Worm (Caenorhabditis elegans): ENCODE data around the gene svh-5.

svh-5 gene

DNA sequence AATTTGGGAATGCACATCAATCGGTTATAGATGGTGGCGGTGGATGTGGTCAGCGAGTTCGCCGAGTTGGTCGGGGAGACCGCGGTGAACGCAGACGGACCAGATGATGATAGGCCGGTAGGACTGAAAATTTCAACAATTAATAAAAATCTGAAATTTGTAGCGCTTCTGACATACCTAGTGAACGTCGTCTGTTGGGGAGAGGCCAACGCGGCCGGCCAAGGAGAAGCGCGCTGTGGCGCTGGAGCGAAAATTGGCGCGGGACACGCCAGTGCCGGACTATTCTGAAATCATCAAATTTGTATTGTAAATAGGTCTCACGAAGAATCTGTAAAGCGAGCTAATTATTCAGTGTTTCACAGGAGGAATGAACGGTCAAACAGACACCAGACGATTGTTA is 4.9 kb downstream of the svh-5 start:
- TF ChIP-seq nhr-237 (tag; optimal IDR thresholded peaks at IDR 0.05), result no peak
- no peak for TF ChIP-seq tbx-8 (GFP tag; optimal IDR thresholded peaks at IDR 0.05)
- no peak for TF ChIP-seq bed-3 (GFP tag; optimal IDR thresholded peaks at IDR 0.05)
- no peak for TF ChIP-seq ceh-39 (tag; optimal IDR thresholded peaks at IDR 0.05)
- no peak for TF ChIP-seq nhr-28 (tag; optimal IDR thresholded peaks at IDR 0.05)
- TF ChIP-seq nhr-12 (tag; optimal IDR thresholded peaks at IDR 0.05), result no peak
- TF ChIP-seq ceh-83 (GFP tag; optimal IDR thresholded peaks at IDR 0.05), result no peak
- no peak for TF ChIP-seq mab-5 (tag; optimal IDR thresholded peaks at IDR 0.05)
- TF ChIP-seq sem-2 (GFP tag; optimal IDR thresholded peaks at IDR 0.05), result no peak
- TF ChIP-seq unc-62 (GFP tag; optimal IDR thresholded peaks at IDR 0.05), result no peak
- no peak for TF ChIP-seq drap-1 (GFP tag; optimal IDR thresholded peaks at IDR 0.05)
- no peak for TF ChIP-seq ces-1 (GFP tag; optimal IDR thresholded peaks at IDR 0.05)
- TF ChIP-seq mls-2 (tag; optimal IDR thresholded peaks at IDR 0.05), result no peak
- no peak for TF ChIP-seq nhr-2 (tag; optimal IDR thresholded peaks at IDR 0.05)

DNA sequence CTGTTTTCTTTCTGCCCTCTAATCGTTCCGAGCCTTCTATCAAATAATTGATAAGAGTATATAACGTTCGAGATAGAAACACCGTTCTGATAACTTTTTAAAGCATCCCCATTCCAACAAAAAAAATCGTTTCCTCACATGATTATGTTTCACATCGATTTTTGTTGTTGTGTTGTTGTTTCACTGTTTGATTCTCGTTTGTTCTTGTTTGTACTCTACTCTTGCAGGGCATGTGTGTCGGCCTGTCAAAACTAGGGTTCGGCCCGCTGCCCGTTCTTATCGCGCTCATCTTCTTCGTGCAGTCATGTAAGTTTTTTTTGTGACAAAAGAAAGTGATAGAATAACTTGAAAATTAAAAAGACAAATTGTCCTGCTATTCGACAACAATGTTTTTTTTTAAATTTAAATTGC is 11.9 kb downstream of the svh-5 start, which contains the start of gene C33A11.2:
Gene C33A11.2, plus strand, starts transcription at position 226 of the 411 bp plus-strand sequence.
- TF ChIP-seq ceh-83 (GFP tag; optimal IDR thresholded peaks at IDR 0.05) (no peak), ztf-11 (tag; optimal IDR thresholded peaks at IDR 0.05) (no peak), lsy-2 (tag; optimal IDR thresholded peaks at IDR 0.05) (no peak), nhr-12 (tag; optimal IDR thresholded peaks at IDR 0.05) (no peak), nhr-76 (tag; optimal IDR thresholded peaks at IDR 0.05) (no peak), pha-4 (tag; optimal IDR thresholded peaks at IDR 0.05) (no peak), lin-32 (GFP tag; optimal IDR thresholded peaks at IDR 0.05) (no peak), mep-1 (tag; optimal IDR thresholded peaks at IDR 0.05) (no peak), tbx-8 (GFP tag; optimal IDR thresholded peaks at IDR 0.05) (no peak), unc-120 (tag; optimal IDR thresholded peaks at IDR 0.05; ENCODE audit: poor library complexity, severe bottlenecking) (no peak), mab-5 (tag; optimal IDR thresholded peaks at IDR 0.05) (no peak), hlh-1 (tag; optimal IDR thresholded peaks at IDR 0.05) (no peak), cnd-1 (tag; optimal IDR thresholded peaks at IDR 0.05) (no peak), drap-1 (GFP tag; optimal IDR thresholded peaks at IDR 0.05) (no peak), ham-2 (GFP tag; optimal IDR thresholded peaks at IDR 0.05) (no peak), sptf-1 (tag; optimal IDR thresholded peaks at IDR 0.05) (no peak), elt-3 (tag; optimal IDR thresholded peaks at IDR 0.05) (no peak), lin-13 (tag; optimal IDR thresholded peaks at IDR 0.05) (no peak), elt-1 (tag; optimal IDR thresholded peaks at IDR 0.05; ENCODE audit: borderline replicate concordance, insufficient read depth) (no peak)

DNA sequence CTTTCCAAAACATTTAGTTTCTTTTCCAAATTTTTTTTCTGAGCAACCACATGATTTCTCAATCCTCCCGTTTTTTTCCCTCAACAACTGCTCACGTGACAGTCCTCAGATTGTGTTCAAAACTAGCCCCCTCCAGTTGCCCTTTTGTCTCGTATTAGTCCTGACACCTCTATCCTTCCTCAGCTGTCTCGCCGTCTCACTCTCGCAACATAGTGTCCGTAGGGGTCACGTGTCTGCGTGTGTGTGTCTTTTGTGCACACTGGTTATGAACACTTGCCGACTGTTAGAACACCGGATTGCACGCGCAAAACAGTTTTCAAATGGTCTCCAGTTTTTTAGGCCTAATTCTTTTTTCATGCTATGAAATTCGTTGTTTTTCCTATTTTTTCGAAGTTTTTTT is 12.4 kb downstream of the svh-5 start:
- TF ChIP-seq lsy-2 (tag; optimal IDR thresholded peaks at IDR 0.05) (no peak), unc-120 (tag; optimal IDR thresholded peaks at IDR 0.05; ENCODE audit: poor library complexity, severe bottlenecking) (peak; percentile 32), ceh-39 (tag; optimal IDR thresholded peaks at IDR 0.05) (no peak), nhr-76 (tag; optimal IDR thresholded peaks at IDR 0.05) (no peak), ztf-11 (tag; optimal IDR thresholded peaks at IDR 0.05) (no peak), hlh-1 (tag; optimal IDR thresholded peaks at IDR 0.05) (peak; percentile 83), mls-2 (tag; optimal IDR thresholded peaks at IDR 0.05) (peak; percentile 21), ham-2 (GFP tag; optimal IDR thresholded peaks at IDR 0.05) (peak; percentile 15), nhr-2 (tag; optimal IDR thresholded peaks at IDR 0.05) (peak; percentile 90), cnd-1 (tag; optimal IDR thresholded peaks at IDR 0.05) (peak; percentile 43), unc-62 (GFP tag; optimal IDR thresholded peaks at IDR 0.05) (peak; percentile 1), tbx-8 (GFP tag; optimal IDR thresholded peaks at IDR 0.05) (no peak), lin-13 (tag; optimal IDR thresholded peaks at IDR 0.05) (peak; percentile 33), sptf-1 (tag; optimal IDR thresholded peaks at IDR 0.05) (peak; percentile 51), pha-4 (tag; optimal IDR thresholded peaks at IDR 0.05) (peak; percentile 48), nhr-237 (tag; optimal IDR thresholded peaks at IDR 0.05) (peak; percentile 21), mep-1 (tag; optimal IDR thresholded peaks at IDR 0.05) (peak; percentile 71), flh-1 (GFP tag; optimal IDR thresholded peaks at IDR 0.05) (no peak), ceh-43 (GFP tag; optimal IDR thresholded peaks at IDR 0.05) (no peak), drap-1 (GFP tag; optimal IDR thresholded peaks at IDR 0.05) (peak; percentile 41)

DNA sequence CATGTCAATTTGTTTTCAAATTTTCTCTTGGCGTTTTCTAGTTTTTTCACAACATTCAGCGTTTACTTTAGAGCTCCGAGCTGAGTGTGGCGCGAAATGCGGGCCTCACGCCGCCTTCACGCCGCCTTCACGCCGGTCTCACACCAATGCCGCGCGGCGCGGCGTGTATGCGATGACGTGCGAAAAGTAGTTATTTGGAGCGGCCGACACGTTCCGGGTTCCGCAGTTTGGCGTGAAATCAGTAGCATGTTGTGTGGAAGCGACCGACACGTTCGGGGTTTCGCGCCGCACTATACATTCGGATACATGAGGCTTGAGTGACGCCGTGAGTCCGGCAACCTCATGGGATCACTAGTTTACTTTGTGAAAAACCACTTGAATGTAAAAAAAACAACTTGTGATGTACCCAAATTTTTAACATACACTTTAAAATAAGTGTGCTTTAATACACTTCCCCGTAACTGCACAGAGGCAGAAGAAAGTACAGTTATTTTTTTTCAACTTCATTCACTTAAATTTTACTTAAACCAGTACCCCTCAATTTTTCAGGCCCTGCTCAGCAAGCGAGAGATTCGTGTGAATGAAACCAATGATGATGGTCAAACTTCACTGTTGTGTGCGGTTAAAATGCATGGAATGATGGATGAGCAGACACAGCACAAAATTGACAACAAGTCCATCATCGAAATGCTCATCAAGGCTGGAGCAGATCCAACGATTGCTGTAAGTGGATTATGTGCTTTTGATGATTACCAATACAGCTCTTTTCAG is 15.3 kb downstream of the svh-5 start:
- no peak for TF ChIP-seq ceh-43 (GFP tag; optimal IDR thresholded peaks at IDR 0.05)
- TF ChIP-seq zip-8 (tag; optimal IDR thresholded peaks at IDR 0.05), result no peak
- TF ChIP-seq ces-1 (GFP tag; optimal IDR thresholded peaks at IDR 0.05), result no peak
- TF ChIP-seq hlh-1 (tag; optimal IDR thresholded peaks at IDR 0.05), result no peak
- no peak for TF ChIP-seq flh-1 (GFP tag; optimal IDR thresholded peaks at IDR 0.05)
- no peak for TF ChIP-seq ham-2 (GFP tag; optimal IDR thresholded peaks at IDR 0.05)
- TF ChIP-seq nhr-12 (tag; optimal IDR thresholded peaks at IDR 0.05), result no peak
- no peak for TF ChIP-seq lsy-2 (tag; optimal IDR thresholded peaks at IDR 0.05)
- no peak for TF ChIP-seq mls-2 (tag; optimal IDR thresholded peaks at IDR 0.05)
- no peak for TF ChIP-seq snpc-4 (tag; optimal IDR thresholded peaks at IDR 0.05)
- TF ChIP-seq nhr-28 (tag; optimal IDR thresholded peaks at IDR 0.05), result no peak

All from whole organism, mixed stage, embryonic.